Worm (Caenorhabditis elegans) whole organism, L2 larva: ENCODE data around the gene acdh-6.

Source experiments
- alr-1 ChIP-seq: fragments of 150-350 bp; optimal IDR thresholded peaks from 2 replicates; lab custom pipeline; 2014; ENCODE audit warnings: missing biosample characterization, missing genetic modification characterization
- nhr-23 ChIP-seq: fragments of 150-350 bp; optimal IDR thresholded peaks from 2 replicates; lab custom pipeline; 2014; ENCODE audit warnings: missing biosample characterization, missing genetic modification reagents, missing genetic modification characterization

ce11 chrIII:8579367-8579766 lies 18.4 kb downstream of the acdh-6 start:
- TF ChIP-seq alr-1 (tag; lab: Kevin White, UChicago) (no peak), nhr-23 (tag; lab: Kevin White, UChicago) (no peak)
